Worm (Caenorhabditis elegans): ENCODE data around the gene lron-3.

DNA sequence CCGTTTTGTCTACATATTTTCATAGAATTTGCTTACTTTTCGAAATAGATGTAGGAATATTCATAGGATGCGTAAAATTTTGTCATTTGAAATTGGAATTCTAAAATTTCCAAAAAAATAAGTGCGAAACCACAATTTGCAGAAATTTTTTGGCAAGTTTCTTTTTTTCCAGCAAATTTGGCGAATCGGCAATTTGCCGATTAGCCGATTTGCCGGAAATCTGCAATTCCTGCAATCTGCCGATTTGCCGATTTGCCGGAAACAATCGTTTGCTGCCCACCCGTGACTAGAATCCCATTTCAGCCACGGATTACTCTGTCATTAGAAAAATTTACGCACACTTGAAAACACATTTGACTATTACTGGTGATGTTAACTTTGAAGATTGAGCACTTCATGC, 46.5 kb upstream of the lron-3 start:
- TF ChIP-seq nhr-12 (tag; optimal IDR thresholded peaks at IDR 0.05): no peak
- TF ChIP-seq blmp-1 (tag; optimal IDR thresholded peaks at IDR 0.05; ENCODE audit: insufficient read depth): no peak
- TF ChIP-seq unc-62 (GFP tag; optimal IDR thresholded peaks at IDR 0.05): no peak
- no peak for TF ChIP-seq unc-39 (tag; optimal IDR thresholded peaks at IDR 0.05)
- no peak for TF ChIP-seq ama-1 (optimal IDR thresholded peaks at IDR 0.05)

Measured in whole organism, L2 larva.